Fruit fly (Drosophila melanogaster): ENCODE data around the gene m.
A peak's percentile ranks its signal among the peaks of the same experiment; 100 is the strongest.

The m gene

DNA sequence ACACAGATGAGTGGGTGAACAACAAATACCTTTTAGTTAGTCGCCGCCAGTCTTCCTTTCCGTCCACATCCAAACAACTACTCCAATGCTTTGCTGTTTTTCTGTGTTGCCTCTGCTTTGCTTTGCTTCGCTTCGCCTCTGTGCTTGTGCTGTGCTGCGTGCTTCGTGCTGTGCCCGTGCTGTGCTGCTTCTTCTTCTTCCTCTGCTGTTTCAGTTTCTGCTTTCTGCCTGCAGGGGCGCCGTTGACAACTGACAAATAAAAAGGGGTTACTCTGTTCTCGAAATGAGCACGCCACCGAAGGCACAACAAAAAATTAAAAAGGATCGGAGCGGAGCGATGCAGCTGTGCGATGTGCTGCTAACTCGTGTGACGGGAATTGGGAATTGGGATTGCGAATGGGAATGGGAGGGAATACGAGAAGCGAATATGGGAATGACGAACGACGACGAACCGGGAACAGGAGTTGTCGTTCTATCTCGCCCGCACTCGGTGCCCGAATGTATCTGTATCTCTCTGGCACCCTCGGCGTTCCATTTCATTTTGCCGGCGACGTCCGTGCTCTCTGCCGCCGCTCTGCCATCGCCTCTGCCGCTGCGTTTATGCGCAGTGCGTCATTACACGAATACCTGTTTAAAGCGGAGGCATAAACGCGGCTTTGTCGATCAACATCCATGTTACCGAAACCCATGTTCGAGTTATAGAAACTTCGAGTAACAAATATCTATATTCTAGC is 39.4 kb upstream of the m start (continued):
- TF ChIP-seq trem (tag; optimal IDR thresholded peaks at IDR 0.05) (peak; percentile 98), CG8388 (GFP tag; optimal IDR thresholded peaks at IDR 0.05) (peak; percentile 34), bab2 (GFP tag; optimal IDR thresholded peaks at IDR 0.05) (peak; percentile 78), sens (GFP tag) (peak; percentile 81), seq (GFP tag; IDR thresholded peaks at IDR 0.05) (peak; percentile 62), CG8281 (tag; optimal IDR thresholded peaks at IDR 0.05) (no peak), PHDP (tag; optimal IDR thresholded peaks at IDR 0.05) (peak; percentile 68), Eip74EF (GFP tag; optimal IDR thresholded peaks at IDR 0.05) (peak in 1 of 2 experiments; percentile 46), D19A (tag; optimal IDR thresholded peaks at IDR 0.05) (peak; percentile 77), NC2α (GFP tag; optimal IDR thresholded peaks at IDR 0.05) (peak; percentile 64), CG4617 (GFP tag; optimal IDR thresholded peaks at IDR 0.05; ENCODE audit: borderline replicate concordance) (no peak), CG3838 (GFP tag; optimal IDR thresholded peaks at IDR 0.05) (peak; percentile 54), CG32772 (GFP tag; IDR thresholded peaks at IDR 0.05) (peak; percentile 53), Antp (GFP tag; optimal IDR thresholded peaks at IDR 0.05) (peak; percentile 77), inv (GFP tag; IDR thresholded peaks at IDR 0.05; ENCODE audit: partially characterized antibody) (no peak), Hey (tag; optimal IDR thresholded peaks at IDR 0.05) (no peak), tna (GFP tag; IDR thresholded peaks at IDR 0.05; ENCODE audit: partially characterized antibody) (no peak), ato (GFP tag; IDR thresholded peaks at IDR 0.05; ENCODE audit: partially characterized antibody) (peak; percentile 31; the same call in 1 of the 2 replicates), mam (GFP tag; optimal IDR thresholded peaks at IDR 0.05) (peak; percentile 48), gem (tag; optimal IDR thresholded peaks at IDR 0.05) (peak; percentile 71), run (tag; optimal IDR thresholded peaks at IDR 0.05) (peak; percentile 26), cad (GFP tag; optimal IDR thresholded peaks at IDR 0.05) (no peak), gt (GFP tag; IDR thresholded peaks at IDR 0.05) (0 out of 2 replicates have a peak, but pooled peaks have one; percentile 18), CHES-1-like (GFP tag; optimal IDR thresholded peaks at IDR 0.05) (peak; percentile 89), ssp (GFP tag; IDR thresholded peaks at IDR 0.05) (peak; percentile 13; the same call in 1 of the 2 replicates), prd (optimal IDR thresholded peaks at IDR 0.05) (no peak), prd (GFP tag; IDR thresholded peaks at IDR 0.05) (peak; percentile 77), Mes4 (GFP tag; optimal IDR thresholded peaks at IDR 0.05) (peak; percentile 69), Dp (GFP tag; optimal IDR thresholded peaks at IDR 0.05) (no peak), CG12071 (GFP tag; optimal IDR thresholded peaks at IDR 0.05) (peak; percentile 64), ham (GFP tag; IDR thresholded peaks at IDR 0.05) (no peak), repo (GFP tag; optimal IDR thresholded peaks at IDR 0.05) (no peak), CG11398 (GFP tag; optimal IDR thresholded peaks at IDR 0.05) (peak; percentile 78), Deaf1 (tag; optimal IDR thresholded peaks at IDR 0.05) (peak; percentile 90), Aef1 (GFP tag; IDR thresholded peaks at IDR 0.05) (peak; percentile 61), nom (GFP tag; optimal IDR thresholded peaks at IDR 0.05) (peak; percentile 53), lov (optimal IDR thresholded peaks at IDR 0.05) (no peak), lov (GFP tag; IDR thresholded peaks at IDR 0.05) (peak; percentile 60; the same call in 2 of the 3 replicates), BEAF-32 (GFP tag; optimal IDR thresholded peaks at IDR 0.05) (peak; percentile 61), crc (GFP tag; optimal IDR thresholded peaks at IDR 0.05) (peak; percentile 34), CG16779 (GFP tag; IDR thresholded peaks at IDR 0.05) (peak; percentile 72; the same call in 1 of the 2 replicates), org-1 (GFP tag; optimal IDR thresholded peaks at IDR 0.05) (peak; percentile 71), so (GFP tag; IDR thresholded peaks at IDR 0.05) (0 out of 3 replicates have a peak, but pooled peaks have one; percentile 69), Xbp1 (GFP tag; optimal IDR thresholded peaks at IDR 0.05) (peak; percentile 58), ewg (GFP tag; optimal IDR thresholded peaks at IDR 0.05) (peak; percentile 44), CG33213 (GFP tag; optimal IDR thresholded peaks at IDR 0.05) (peak; percentile 11), mirr (GFP tag; optimal IDR thresholded peaks at IDR 0.05) (peak; percentile 8), Mrtf (GFP tag; IDR thresholded peaks at IDR 0.05) (peak; percentile 66), CG4820 (GFP tag; optimal IDR thresholded peaks at IDR 0.05) (peak; percentile 100), dan (GFP tag; IDR thresholded peaks at IDR 0.05) (no peak)
